Worm (Caenorhabditis elegans) whole organism, mixed stage, embryonic: ENCODE data around the gene ham-1.

ENCODE experiments used
- ceh-39 ChIP-seq: fragments of 150-350 bp; optimal IDR thresholded peaks from 2 replicates; lab custom pipeline; 2014; ENCODE audit warnings: missing biosample characterization, missing genetic modification characterization
- elt-1 ChIP-seq: sonication (generic microtip); optimal IDR thresholded peaks from 2 replicates; lab custom pipeline; 2017; ENCODE audit warnings: missing genetic modification characterization, mild to moderate bottlenecking, missing compliant biosample characterization, antibody characterized with exemption, moderate library complexity, borderline replicate concordance; ENCODE audit not compliant: insufficient read depth
- lin-13 ChIP-seq: fragments of 150-350 bp; optimal IDR thresholded peaks from 2 replicates; lab custom pipeline; 2014; ENCODE audit warnings: missing biosample characterization, missing genetic modification characterization
- lsy-2 ChIP-seq: fragments of 150-350 bp; optimal IDR thresholded peaks from 2 replicates; lab custom pipeline; 2014; ENCODE audit warnings: missing biosample characterization, missing genetic modification characterization
- mab-5 ChIP-seq: fragments of 150-350 bp; optimal IDR thresholded peaks from 2 replicates; lab custom pipeline; 2014; ENCODE audit warnings: missing biosample characterization, missing genetic modification characterization
- nhr-237 ChIP-seq: fragments of 150-350 bp; optimal IDR thresholded peaks from 2 replicates; lab custom pipeline; 2014; ENCODE audit warnings: missing biosample characterization, missing genetic modification characterization
- nhr-28 ChIP-seq: fragments of 150-350 bp; optimal IDR thresholded peaks from 2 replicates; lab custom pipeline; 2014; ENCODE audit warnings: missing biosample characterization, missing genetic modification characterization
- nhr-76 ChIP-seq: sonication (generic microtip); optimal IDR thresholded peaks from 2 replicates; lab custom pipeline; 2017; ENCODE audit warnings: missing biosample characterization, missing genetic modification characterization
- pha-4 ChIP-seq: fragments of 150-350 bp; optimal IDR thresholded peaks from 2 replicates; lab custom pipeline; 2018; ENCODE audit warnings: missing biosample characterization, missing genetic modification reagents, missing genetic modification characterization
- snpc-4 ChIP-seq: fragments of 150-350 bp; optimal IDR thresholded peaks from 2 replicates; lab custom pipeline; 2014; ENCODE audit warnings: missing biosample characterization, missing genetic modification characterization
- unc-39 ChIP-seq: fragments of 150-350 bp; optimal IDR thresholded peaks from 2 replicates; lab custom pipeline; 2014; ENCODE audit warnings: missing biosample characterization, missing genetic modification characterization
- unc-62 ChIP-seq: fragments of 150-350 bp; optimal IDR thresholded peaks from 2 replicates; lab custom pipeline; 2014; ENCODE audit warnings: missing biosample characterization, missing genetic modification reagents, missing genetic modification characterization
- ztf-11 ChIP-seq: fragments of 150-350 bp; optimal IDR thresholded peaks from 2 replicates; lab custom pipeline; 2014; ENCODE audit warnings: missing biosample characterization, missing genetic modification characterization

ce11 chrIV:12542011-12542410, at the start of gene ham-1:
- TF ChIP-seq unc-62 (GFP tag; lab: Kevin White, UChicago) (no peak), lin-13 (tag; lab: Kevin White, UChicago) (no peak), ztf-11 (no peak), pha-4 (tag; lab: Kevin White, UChicago) (no peak), lsy-2 (tag; lab: Kevin White, UChicago) (no peak), mab-5 (tag; lab: Kevin White, UChicago) (no peak), nhr-28 (no peak), elt-1 (no peak), unc-39 (no peak), ceh-39 (tag; lab: Kevin White, UChicago) (no peak), nhr-76 (no peak), nhr-237 (no peak), snpc-4 (tag; lab: Kevin White, UChicago) (no peak)
